Worm (Caenorhabditis elegans): ENCODE data around the gene ucr-2.2.

DNA sequence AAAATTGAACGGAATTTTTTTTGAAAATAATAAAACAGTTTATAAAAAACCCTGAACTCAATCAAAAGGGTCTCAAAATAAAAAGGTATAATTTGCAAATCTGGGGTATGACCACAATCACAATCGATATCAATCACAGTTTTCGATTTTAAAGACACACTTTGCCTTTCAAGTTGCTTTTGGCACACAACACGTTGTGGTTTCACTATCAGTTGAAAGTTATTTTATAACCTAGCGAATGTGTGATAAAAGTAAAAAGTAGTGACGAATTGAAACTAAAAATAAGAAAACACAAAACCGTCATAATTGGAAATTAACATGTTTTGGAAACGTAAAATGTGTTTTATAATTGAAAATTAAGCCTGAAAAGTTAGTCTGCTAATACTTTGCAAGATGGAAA is 6.0 kb upstream of the ucr-2.2 start:
- TF ChIP-seq nhr-10 (tag; optimal IDR thresholded peaks at IDR 0.05) (no peak), ztf-11 (tag; optimal IDR thresholded peaks at IDR 0.05) (no peak), blmp-1 (tag; optimal IDR thresholded peaks at IDR 0.05; ENCODE audit: insufficient read depth) (no peak), snpc-4 (tag; optimal IDR thresholded peaks at IDR 0.05) (no peak), nhr-129 (tag; optimal IDR thresholded peaks at IDR 0.05) (no peak), skn-1 (tag; optimal IDR thresholded peaks at IDR 0.05) (no peak), fos-1 (tag; optimal IDR thresholded peaks at IDR 0.05) (peak; percentile 61)

Data from whole organism, L2 larva.